Worm (Caenorhabditis elegans) whole organism, L1 larva: ENCODE results near the gene coq-8.
A peak's percentile ranks its signal among the peaks of the same experiment; 100 is the strongest.

Experiments
- C04F5.9 ChIP-seq: sonication (generic microtip); optimal IDR thresholded peaks from 2 replicates; lab custom pipeline; 2016; ENCODE audit warnings: missing genetic modification characterization, missing compliant biosample characterization
- C16A3.4 ChIP-seq: fragments of 150-350 bp; optimal IDR thresholded peaks from 2 replicates; lab custom pipeline; 2014; ENCODE audit warnings: missing biosample characterization, missing genetic modification characterization
- F16B12.6 ChIP-seq: fragments of 150-350 bp; optimal IDR thresholded peaks from 2 replicates; lab custom pipeline; 2014; ENCODE audit warnings: missing biosample characterization, missing genetic modification characterization
- Y116A8C.19 ChIP-seq: sonication (generic microtip); optimal IDR thresholded peaks from 2 replicates; lab custom pipeline; 2016; ENCODE audit warnings: missing compliant biosample characterization, missing genetic modification characterization, borderline replicate concordance
- aha-1 ChIP-seq: fragments of 150-350 bp; optimal IDR thresholded peaks from 2 replicates; lab custom pipeline; 2014; ENCODE audit warnings: missing biosample characterization, missing genetic modification characterization
- alr-1 ChIP-seq: fragments of 200-800 bp; sonication (Bioruptor generic); optimal IDR thresholded peaks from 2 replicates; lab custom pipeline; 2018; ENCODE audit warnings: borderline replicate concordance, mild to moderate bottlenecking, missing genetic modification characterization, missing compliant biosample characterization
- aly-2 ChIP-seq: fragments of 150-350 bp; optimal IDR thresholded peaks from 2 replicates; lab custom pipeline; 2014; ENCODE audit warnings: missing biosample characterization, missing genetic modification characterization
- ceh-88 ChIP-seq: fragments of 200-800 bp; sonication (Bioruptor generic); IDR thresholded peaks from 2 replicates; pipeline ENCODE4 v1.3.6; 2022; ENCODE audit warnings: missing genetic modification characterization, missing compliant biosample characterization
- ceh-90 ChIP-seq: sonication (generic microtip); optimal IDR thresholded peaks from 2 replicates; lab custom pipeline; 2016; ENCODE audit warnings: missing genetic modification characterization, missing compliant biosample characterization
- dsc-1 ChIP-seq: sonication (generic microtip); optimal IDR thresholded peaks from 2 replicates; lab custom pipeline; 2016; ENCODE audit warnings: mild to moderate bottlenecking, missing genetic modification characterization, missing compliant biosample characterization
- efl-1 ChIP-seq, 4 experiments: fragments of 150-350 bp; optimal IDR thresholded peaks in 3 of 4; peaks in 1 of 4; 1 replicate in 1 of 4; 2 replicates in 3 of 4; lab custom pipeline; 2014; ENCODE audit warnings: missing biosample characterization in 2 of 4, missing genetic modification characterization in 2 of 4, missing genetic modification reagents in 2 of 4
- egl-13 ChIP-seq: sonication (generic microtip); optimal IDR thresholded peaks from 2 replicates; lab custom pipeline; 2016; ENCODE audit warnings: missing genotype, missing genetic modification reagents, missing genetic modification characterization, missing compliant biosample characterization
- elt-2 ChIP-seq: sonication (generic microtip); optimal IDR thresholded peaks from 2 replicates; lab custom pipeline; 2016; ENCODE audit warnings: missing genetic modification characterization, mild to moderate bottlenecking, inconsistent platforms, missing compliant biosample characterization, missing genetic modification reagents
- elt-3 ChIP-seq, 6 experiments: fragments of 150-350 bp in 1 of 6; sonication (generic microtip); optimal IDR thresholded peaks; 2 replicates each; lab custom pipeline; 2017 to 2018; ENCODE audit warnings: missing biosample characterization in 6 of 6, missing genetic modification characterization in 6 of 6, inconsistent platforms in 1 of 6
- ets-5 ChIP-seq: fragments of 200-800 bp; sonication (Bioruptor generic); IDR thresholded peaks from 2 replicates; pipeline ENCODE4 v1.3.6; 2022; ENCODE audit warnings: missing genetic modification characterization, missing compliant biosample characterization
- fkh-4 ChIP-seq: sonication (generic microtip); optimal IDR thresholded peaks from 2 replicates; lab custom pipeline; 2016; ENCODE audit warnings: missing compliant biosample characterization, missing genetic modification characterization, borderline replicate concordance
- fkh-8 ChIP-seq: sonication (generic microtip); optimal IDR thresholded peaks from 2 replicates; lab custom pipeline; 2016; ENCODE audit warnings: mild to moderate bottlenecking, missing genetic modification characterization, missing compliant biosample characterization
- fos-1 ChIP-seq: fragments of 150-350 bp; optimal IDR thresholded peaks from 2 replicates; lab custom pipeline; 2014; ENCODE audit warnings: missing biosample characterization, missing genetic modification characterization
- hlh-4 ChIP-seq: sonication (generic microtip); optimal IDR thresholded peaks from 2 replicates; lab custom pipeline; 2016; ENCODE audit warnings: mild to moderate bottlenecking, missing genetic modification characterization, missing compliant biosample characterization
- irx-1 ChIP-seq: sonication (generic microtip); optimal IDR thresholded peaks from 2 replicates; lab custom pipeline; 2016; ENCODE audit warnings: missing genetic modification characterization, missing compliant biosample characterization
- isw-1 ChIP-seq: fragments of 200-800 bp; sonication (Bioruptor generic); IDR thresholded peaks from 2 replicates; pipeline ENCODE4 v1.3.6; 2022; ENCODE audit warnings: missing genetic modification characterization, missing compliant biosample characterization
- jun-1 ChIP-seq: fragments of 150-350 bp; optimal IDR thresholded peaks from 2 replicates; lab custom pipeline; 2014; ENCODE audit warnings: missing biosample characterization, missing genetic modification reagents, missing genetic modification characterization
- lin-14 ChIP-seq: fragments of 200-800 bp; sonication (Bioruptor generic); optimal IDR thresholded peaks from 2 replicates; lab custom pipeline; 2018; ENCODE audit warnings: mild to moderate bottlenecking, missing genetic modification characterization, moderate library complexity, missing compliant biosample characterization
- lin-15B ChIP-seq: fragments of 150-350 bp; sonication (generic microtip); optimal IDR thresholded peaks from 3 replicates; lab custom pipeline; 2014; ENCODE audit warnings: missing biosample characterization, missing genetic modification characterization
- lin-35 ChIP-seq, 2 experiments: fragments of 150-350 bp; optimal IDR thresholded peaks; 2 replicates each; lab custom pipeline; 2014; ENCODE audit warnings: missing biosample characterization in 2 of 2, missing genetic modification characterization in 2 of 2, missing genetic modification reagents in 2 of 2
- lin-39 ChIP-seq: fragments of 150-350 bp; optimal IDR thresholded peaks from 2 replicates; lab custom pipeline; 2014; ENCODE audit warnings: missing biosample characterization, missing genetic modification reagents, missing genetic modification characterization
- nhr-12 ChIP-seq: sonication (generic microtip); optimal IDR thresholded peaks from 2 replicates; lab custom pipeline; 2017; ENCODE audit warnings: missing biosample characterization, missing genetic modification characterization
- nhr-20 ChIP-seq: sonication (generic microtip); optimal IDR thresholded peaks from 2 replicates; lab custom pipeline; 2016; ENCODE audit warnings: mild to moderate bottlenecking, missing genetic modification characterization, missing compliant biosample characterization
- nhr-47 ChIP-seq: sonication (generic microtip); optimal IDR thresholded peaks from 2 replicates; lab custom pipeline; 2016; ENCODE audit warnings: mild to moderate bottlenecking, missing genetic modification characterization, moderate library complexity, missing compliant biosample characterization
- nhr-71 ChIP-seq: sonication (generic microtip); optimal IDR thresholded peaks from 2 replicates; lab custom pipeline; 2016; ENCODE audit warnings: mild to moderate bottlenecking, missing genetic modification characterization, moderate library complexity, missing compliant biosample characterization
- nhr-76 ChIP-seq: sonication (generic microtip); optimal IDR thresholded peaks from 2 replicates; lab custom pipeline; 2017; ENCODE audit warnings: missing biosample characterization, missing genetic modification characterization
- nhr-84 ChIP-seq: sonication (generic microtip); optimal IDR thresholded peaks from 2 replicates; lab custom pipeline; 2017; ENCODE audit warnings: missing biosample characterization, missing genetic modification characterization
- nhr-85 ChIP-seq: sonication (generic microtip); peaks from one replicate; lab custom pipeline; 2016; ENCODE audit warnings: missing genetic modification characterization, inconsistent platforms, missing compliant biosample characterization
- pax-3 ChIP-seq: fragments of 200-800 bp; sonication (Bioruptor generic); optimal IDR thresholded peaks from 2 replicates; lab custom pipeline; 2018; ENCODE audit warnings: mild to moderate bottlenecking, missing genetic modification characterization, moderate library complexity, missing compliant biosample characterization
- skn-1 ChIP-seq: fragments of 150-350 bp; optimal IDR thresholded peaks from 2 replicates; lab custom pipeline; 2014; ENCODE audit warnings: missing biosample characterization, missing genetic modification characterization
- snpc-4 ChIP-seq: fragments of 150-350 bp; optimal IDR thresholded peaks from 2 replicates; lab custom pipeline; 2014; ENCODE audit warnings: missing biosample characterization, missing genetic modification characterization
- swsn-7 ChIP-seq: sonication (generic microtip); optimal IDR thresholded peaks from 2 replicates; lab custom pipeline; 2016; ENCODE audit warnings: missing genetic modification characterization, missing compliant biosample characterization
- tbx-2 ChIP-seq: sonication (generic microtip); optimal IDR thresholded peaks from 2 replicates; lab custom pipeline; 2016; ENCODE audit warnings: missing genetic modification characterization, missing compliant biosample characterization
- tlp-1 ChIP-seq: fragments of 150-350 bp; optimal IDR thresholded peaks from 2 replicates; lab custom pipeline; 2014; ENCODE audit warnings: missing biosample characterization, missing genetic modification characterization
- unc-62 ChIP-seq: fragments of 150-350 bp; optimal IDR thresholded peaks from 2 replicates; lab custom pipeline; 2014; ENCODE audit warnings: missing biosample characterization, missing genetic modification reagents, missing genetic modification characterization
- zag-1 ChIP-seq: fragments of 150-350 bp; optimal IDR thresholded peaks from 2 replicates; lab custom pipeline; 2014; ENCODE audit warnings: missing biosample characterization, missing genetic modification characterization
- ztf-11 ChIP-seq, 2 experiments: sonication (generic microtip); optimal IDR thresholded peaks; 2 replicates each; lab custom pipeline; 2016 to 2017; ENCODE audit warnings: missing genetic modification characterization in 2 of 2, missing biosample characterization in 1 of 2, missing compliant biosample characterization in 1 of 2
- ztf-4 ChIP-seq: fragments of 150-350 bp; optimal IDR thresholded peaks from 2 replicates; lab custom pipeline; 2014; ENCODE audit warnings: missing biosample characterization, missing genetic modification characterization

coq-8 gene

DNA sequence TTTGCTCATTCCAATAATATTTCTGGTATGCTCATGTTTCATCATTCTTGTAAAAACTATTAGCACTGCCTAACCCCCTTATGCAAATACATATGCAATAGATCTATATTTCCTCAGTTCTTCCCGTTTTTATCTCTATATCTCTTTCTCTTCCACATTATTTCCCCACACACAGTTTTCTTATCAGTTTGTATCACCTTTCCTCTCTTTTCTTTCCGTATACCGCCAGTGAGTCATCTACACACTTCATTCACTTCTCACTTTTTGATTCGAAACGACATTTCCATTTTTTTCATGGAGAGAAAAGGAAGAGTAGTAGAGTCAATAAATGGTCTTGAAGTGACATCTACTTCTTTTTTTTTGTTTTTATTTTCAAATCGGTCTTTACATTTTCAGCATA, 43.1 kb downstream of the coq-8 start (continued):
- no peak for TF ChIP-seq lin-39 (tag; lab: Kevin White, UChicago)
- no peak for TF ChIP-seq lin-15B (tag; lab: Kevin White, UChicago)
- TF ChIP-seq hlh-4: no peak
- no peak for TF ChIP-seq ceh-88 (GFP tag; lab: Robert Waterston, UW)
- peak in 1 of 6 experiments; percentile 51 for TF ChIP-seq elt-3 (tag; optimal IDR thresholded peaks at IDR 0.05; lab: Kevin White, UChicago)
- TF ChIP-seq tbx-2 (tag; lab: Kevin White, UChicago): no peak
- no peak for TF ChIP-seq egl-13 (tag; lab: Kevin White, UChicago)
- no peak for TF ChIP-seq nhr-12 (tag; lab: Kevin White, UChicago)
- TF ChIP-seq efl-1 (optimal IDR thresholded peaks at IDR 0.05; lab: Kevin White, UChicago): no peak
- TF ChIP-seq efl-1 (GFP tag; optimal IDR thresholded peaks at IDR 0.05 in 1 of 2; lab: Kevin White, UChicago): no peak

DNA sequence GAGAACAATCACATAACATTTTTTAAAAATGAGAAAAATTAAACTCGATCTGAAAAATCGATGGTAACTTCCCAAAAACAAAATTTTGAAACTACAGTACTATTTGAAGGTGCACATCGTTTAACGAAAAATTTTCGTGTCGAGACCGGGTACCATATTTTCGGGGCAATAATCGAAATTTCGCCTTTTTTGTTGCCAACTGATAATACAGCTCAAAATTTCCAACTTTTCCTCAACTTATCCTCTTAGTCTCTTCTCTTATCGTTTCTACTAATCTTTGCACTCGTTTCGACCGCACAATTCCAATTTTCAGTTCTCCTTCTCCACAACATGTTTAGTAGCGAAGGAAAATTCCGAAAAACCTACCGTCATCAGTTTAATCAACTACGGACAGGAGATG, 43.7 kb downstream of the coq-8 start, which contains the start of gene rom-1:
Gene rom-1 (plus strand): TSS at position 301 of the 400 bp plus-strand sequence.
- TF ChIP-seq jun-1 (tag; lab: Kevin White, UChicago) (no peak), irx-1 (tag; lab: Kevin White, UChicago) (no peak), elt-2 (tag; lab: Kevin White, UChicago) (no peak), nhr-84 (tag; lab: Kevin White, UChicago) (no peak), ets-5 (no peak), tbx-2 (tag; lab: Kevin White, UChicago) (no peak)
- TF ChIP-seq, all 84 proteins: peak for 0

DNA sequence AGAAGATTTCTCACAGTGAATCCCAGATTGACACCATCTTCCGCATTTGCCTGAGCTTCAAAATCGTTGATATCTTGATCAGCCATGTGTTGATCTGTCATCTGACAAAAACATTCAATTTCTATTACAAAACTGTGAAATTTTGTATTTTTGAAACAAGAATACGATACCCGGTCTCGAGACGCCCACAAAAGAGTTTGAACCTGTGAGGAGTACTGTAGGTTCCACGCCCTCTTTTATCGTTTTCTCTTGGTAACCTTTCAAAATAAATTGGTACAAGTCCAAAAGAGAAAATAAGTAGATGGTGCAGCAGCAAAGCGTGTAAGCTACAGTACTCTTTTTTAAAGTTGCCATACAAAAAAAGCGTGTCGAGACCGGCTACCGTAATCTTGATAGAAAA, 46.7 kb downstream of the coq-8 start, which contains the start of gene F26F4.12:
Gene F26F4.12 (minus strand): TSS at position 101 of the 400 bp plus-strand sequence.
- TF ChIP-seq alr-1 (tag; lab: Kevin White, UChicago) (no peak), nhr-76 (tag; lab: Kevin White, UChicago) (no peak), skn-1 (tag; lab: Kevin White, UChicago) (no peak), ets-5 (no peak), aha-1 (tag; lab: Kevin White, UChicago) (no peak), elt-2 (tag; lab: Kevin White, UChicago) (no peak), dsc-1 (tag; lab: Kevin White, UChicago) (no peak), unc-62 (no peak), jun-1 (tag; lab: Kevin White, UChicago) (no peak), tlp-1 (tag; lab: Kevin White, UChicago) (no peak), lin-35 (GFP tag; optimal IDR thresholded peaks at IDR 0.05; lab: Kevin White, UChicago) (no peak), ztf-11 (tag; optimal IDR thresholded peaks at IDR 0.05; lab: Kevin White, UChicago) (no peak), ceh-90 (tag; lab: Kevin White, UChicago) (no peak)

DNA sequence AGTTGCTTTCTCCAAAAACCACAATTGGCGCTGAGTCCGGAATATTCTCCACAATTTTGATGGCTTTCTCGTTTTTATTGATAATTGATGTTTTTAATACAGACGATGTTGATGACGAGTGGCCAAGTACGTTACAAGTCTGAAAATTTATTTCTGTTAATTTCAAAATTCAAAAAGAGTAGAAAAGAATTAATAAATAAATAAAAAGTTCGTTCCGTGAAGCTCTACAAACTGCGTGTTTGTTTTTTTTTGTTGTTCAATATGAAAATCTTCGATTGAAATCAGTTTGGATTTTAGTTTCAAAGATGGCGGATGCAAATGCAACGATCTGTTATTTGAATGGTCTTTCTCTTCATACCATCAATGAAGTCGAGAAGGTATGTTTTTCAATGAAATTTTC, 47.7 kb downstream of the coq-8 start, which contains the start of gene F26F4.2:
Gene F26F4.2 (plus strand): TSS at position 301 of the 400 bp plus-strand sequence.
- TF ChIP-seq lin-14 (GFP tag; lab: Kevin White, UChicago): no peak
- TF ChIP-seq ztf-4 (tag; lab: Kevin White, UChicago): no peak
- TF ChIP-seq nhr-47: no peak
- TF ChIP-seq zag-1: no peak

DNA sequence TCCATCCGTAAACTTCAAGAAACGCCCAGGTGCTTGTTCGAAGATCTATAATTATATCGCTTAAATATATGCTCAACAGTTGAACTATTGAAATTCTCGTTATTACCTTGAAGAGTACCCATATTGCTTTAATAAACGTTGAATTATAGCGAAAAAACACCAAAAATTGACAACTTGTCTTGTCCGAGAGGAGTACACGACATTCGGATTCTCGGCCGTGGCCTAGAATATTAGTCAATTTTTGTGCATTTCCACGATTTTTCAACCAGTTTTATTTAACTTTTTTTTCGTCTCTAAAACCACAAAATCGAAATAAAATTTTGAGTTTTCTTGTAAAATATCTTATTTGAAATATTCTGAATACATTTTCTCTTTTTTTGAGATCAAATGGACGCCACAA, 49.1 kb downstream of the coq-8 start, which contains the start of the genes F26F4.9 and cee-1:
Gene F26F4.9 (minus strand): TSS at position 205 of the 400 bp plus-strand sequence.
Gene cee-1 (plus strand): TSS at position 383 of the 400 bp plus-strand sequence.
- TF ChIP-seq fkh-4 (tag; lab: Kevin White, UChicago) (peak; percentile 91), nhr-20 (tag; lab: Kevin White, UChicago) (peak; percentile 74), swsn-7 (tag; lab: Kevin White, UChicago) (peak; percentile 70), ceh-90 (tag; lab: Kevin White, UChicago) (peak; percentile 90), egl-13 (tag; lab: Kevin White, UChicago) (peak; percentile 75), tlp-1 (tag; lab: Kevin White, UChicago) (no peak), C04F5.9 (tag; lab: Kevin White, UChicago) (peak; percentile 66), pax-3 (tag; lab: Kevin White, UChicago) (peak; percentile 76), efl-1 (optimal IDR thresholded peaks at IDR 0.05; lab: Kevin White, UChicago) (peak; percentile 63 to 79), efl-1 (GFP tag; optimal IDR thresholded peaks at IDR 0.05 in 1 of 2; lab: Kevin White, UChicago) (peak; percentile 78 to 96), F16B12.6 (tag; lab: Kevin White, UChicago) (peak; percentile 40), C16A3.4 (peak; percentile 35), fos-1 (no peak), isw-1 (GFP tag; lab: Robert Waterston, UW) (peak; percentile 35), lin-14 (GFP tag; lab: Kevin White, UChicago) (peak; percentile 71), fkh-8 (tag; lab: Kevin White, UChicago) (peak; percentile 70), nhr-71 (tag; lab: Kevin White, UChicago) (peak; percentile 84), nhr-85 (tag; lab: Kevin White, UChicago) (peak; percentile 82), alr-1 (tag; lab: Kevin White, UChicago) (no peak), skn-1 (tag; lab: Kevin White, UChicago) (peak; percentile 22), elt-2 (tag; lab: Kevin White, UChicago) (peak; percentile 44), snpc-4 (tag; lab: Kevin White, UChicago) (no peak), Y116A8C.19 (tag; lab: Kevin White, UChicago) (peak; percentile 73), aly-2 (tag; lab: Kevin White, UChicago) (no peak)
